Worm (Caenorhabditis elegans) whole organism, L1 larva: Measurements from ENCODE around the gene Y39C12A.9.

Experiments
- ceh-8 ChIP-seq: fragments of 200-800 bp; sonication (Bioruptor generic); optimal IDR thresholded peaks from 2 replicates; lab custom pipeline; 2018; ENCODE audit warnings: mild to moderate bottlenecking, missing genetic modification characterization, moderate library complexity, missing compliant biosample characterization
- ceh-82 ChIP-seq, 3 experiments: fragments of 150-350 bp in 1 of 3; sonication (generic microtip) in 2 of 3; optimal IDR thresholded peaks; 2 replicates each; lab custom pipeline; 2014 to 2017; ENCODE audit warnings: missing biosample characterization in 3 of 3, missing genetic modification characterization in 3 of 3
- dpl-1 ChIP-seq, 3 experiments: fragments of 150-350 bp in 2 of 3; sonication (generic microtip) in 1 of 3; optimal IDR thresholded peaks; 2 replicates each; lab custom pipeline; 2014 to 2017; ENCODE audit warnings: missing biosample characterization in 3 of 3, missing genetic modification characterization in 3 of 3, missing genetic modification reagents in 3 of 3
- grh-1 ChIP-seq: fragments of 200-800 bp; sonication (Bioruptor generic); IDR thresholded peaks from 2 replicates; pipeline ENCODE4 v1.3.6; 2022; ENCODE audit warnings: missing genetic modification reagents, missing genetic modification characterization, missing compliant biosample characterization
- isw-1 ChIP-seq: fragments of 200-800 bp; sonication (Bioruptor generic); IDR thresholded peaks from 2 replicates; pipeline ENCODE4 v1.3.6; 2022; ENCODE audit warnings: missing genetic modification characterization, missing compliant biosample characterization
- lsy-2 ChIP-seq, 2 experiments: fragments of 150-350 bp; optimal IDR thresholded peaks; 2 replicates each; lab custom pipeline; 2014; ENCODE audit warnings: missing biosample characterization in 2 of 2, missing genetic modification characterization in 2 of 2
- mdl-1 ChIP-seq, 2 experiments: fragments of 150-350 bp; optimal IDR thresholded peaks; 2 replicates each; lab custom pipeline; 2014 to 2017; ENCODE audit warnings: missing biosample characterization in 2 of 2, missing genetic modification characterization in 2 of 2, inconsistent platforms in 1 of 2
- nhr-11 ChIP-seq: fragments of 150-350 bp; optimal IDR thresholded peaks from 2 replicates; lab custom pipeline; 2014; ENCODE audit warnings: missing biosample characterization, missing genetic modification characterization
- pag-3 ChIP-seq: sonication (generic microtip); optimal IDR thresholded peaks from 2 replicates; lab custom pipeline; 2017; ENCODE audit warnings: missing genetic modification characterization, mild to moderate bottlenecking, missing compliant biosample characterization, antibody characterized with exemption, borderline replicate concordance; ENCODE audit not compliant: insufficient read depth
- rnt-1 ChIP-seq: sonication (generic microtip); optimal IDR thresholded peaks from 2 replicates; lab custom pipeline; 2016; ENCODE audit warnings: mild to moderate bottlenecking, missing genetic modification characterization, moderate library complexity, missing compliant biosample characterization
- snpc-4 ChIP-seq: fragments of 150-350 bp; optimal IDR thresholded peaks from 2 replicates; lab custom pipeline; 2014; ENCODE audit warnings: missing biosample characterization, missing genetic modification characterization
- zag-1 ChIP-seq: fragments of 150-350 bp; optimal IDR thresholded peaks from 2 replicates; lab custom pipeline; 2014; ENCODE audit warnings: missing biosample characterization, missing genetic modification characterization

- no peak for TF ChIP-seq nhr-11
- TF ChIP-seq pag-3, result no peak
- peak in 1 of 2 experiments; percentile 59 for TF ChIP-seq mdl-1 (tag; optimal IDR thresholded peaks at IDR 0.05; lab: Kevin White, UChicago)
- no peak for TF ChIP-seq snpc-4 (tag; lab: Kevin White, UChicago)
- TF ChIP-seq grh-1 (GFP tag; lab: Robert Waterston, UW), result no peak
- TF ChIP-seq rnt-1, result peak; percentile 55
- TF ChIP-seq ceh-82 (tag; optimal IDR thresholded peaks at IDR 0.05; lab: Kevin White, UChicago), result peak in 2 of 3 experiments; percentile 27 to 84
- peak; percentile 38 for TF ChIP-seq isw-1 (GFP tag; lab: Robert Waterston, UW)
- peak; percentile 96 to 98 for TF ChIP-seq lsy-2 (tag; optimal IDR thresholded peaks at IDR 0.05; lab: Kevin White, UChicago)
- peak; percentile 56 to 79 (median 66) for TF ChIP-seq dpl-1 (GFP tag; optimal IDR thresholded peaks at IDR 0.05; lab: Kevin White, UChicago)
- no peak for TF ChIP-seq zag-1
- TF ChIP-seq ceh-8 (GFP tag; lab: Kevin White, UChicago), result no peak
Measured at ce11 chrIV:12268272-12269045, 9.4 kb upstream of the Y39C12A.9 start, which contains the start of the genes ppm-1.H and rpl-34.
